Worm (Caenorhabditis elegans): ENCODE measurements around the gene F01D5.8.

ce11 chrII:13998964-13999363 is 11.5 kb upstream of the F01D5.8 start, which contains the start of gene F01D5.2:
- TF ChIP-seq unc-130 (tag; optimal IDR thresholded peaks at IDR 0.05) (no peak), ztf-4 (tag; optimal IDR thresholded peaks at IDR 0.05) (no peak), zag-1 (tag; optimal IDR thresholded peaks at IDR 0.05) (no peak), nhr-76 (tag; optimal IDR thresholded peaks at IDR 0.05) (no peak), fkh-10 (GFP tag; optimal IDR thresholded peaks at IDR 0.05) (no peak), lin-39 (tag; optimal IDR thresholded peaks at IDR 0.05) (no peak), pqm-1 (tag; optimal IDR thresholded peaks at IDR 0.05) (no peak), fos-1 (tag; optimal IDR thresholded peaks at IDR 0.05) (no peak), unc-62 (GFP tag; optimal IDR thresholded peaks at IDR 0.05) (no peak), nhr-77 (tag; optimal IDR thresholded peaks at IDR 0.05) (no peak), nhr-237 (tag; optimal IDR thresholded peaks at IDR 0.05) (no peak), C34B4.2 (tag; optimal IDR thresholded peaks at IDR 0.05) (no peak)
